Worm (Caenorhabditis elegans) whole organism, L3 larva: Measurements from ENCODE around the gene Y39A3CL.4.
A peak's percentile ranks its signal among the peaks of the same experiment; 100 is the strongest.

Experiments
- R02D3.7 ChIP-seq: fragments of 150-350 bp; optimal IDR thresholded peaks from 2 replicates; lab custom pipeline; 2014; ENCODE audit warnings: missing biosample characterization, missing genetic modification characterization
- ZK546.5 ChIP-seq: sonication (generic microtip); optimal IDR thresholded peaks from 2 replicates; lab custom pipeline; 2017; ENCODE audit warnings: missing biosample characterization, missing genetic modification characterization
- ceh-16 ChIP-seq: sonication (generic microtip); optimal IDR thresholded peaks from 2 replicates; lab custom pipeline; 2017; ENCODE audit warnings: missing biosample characterization, missing genetic modification characterization
- ceh-28 ChIP-seq: fragments of 150-350 bp; optimal IDR thresholded peaks from 2 replicates; lab custom pipeline; 2014; ENCODE audit warnings: missing biosample characterization, missing genetic modification reagents, missing genetic modification characterization
- ceh-82 ChIP-seq: fragments of 150-350 bp; optimal IDR thresholded peaks from 2 replicates; lab custom pipeline; 2014; ENCODE audit warnings: missing biosample characterization, missing genetic modification characterization
- daf-12 ChIP-seq: fragments of 150-350 bp; optimal IDR thresholded peaks from 2 replicates; lab custom pipeline; 2014; ENCODE audit warnings: missing biosample characterization, missing genetic modification reagents, missing genetic modification characterization
- egl-27 ChIP-seq: sonication (generic microtip); optimal IDR thresholded peaks from 4 replicates; lab custom pipeline; 2017; ENCODE audit warnings: missing biosample characterization, missing genetic modification reagents, missing genetic modification characterization
- elt-1 ChIP-seq: fragments of 150-350 bp; optimal IDR thresholded peaks from 2 replicates; lab custom pipeline; 2014; ENCODE audit warnings: missing biosample characterization, missing genetic modification characterization
- elt-2 ChIP-seq: sonication (generic microtip); optimal IDR thresholded peaks from 2 replicates; lab custom pipeline; 2016; ENCODE audit warnings: missing genetic modification reagents, mild to moderate bottlenecking, missing genetic modification characterization, missing compliant biosample characterization
- elt-3 ChIP-seq, 3 experiments: fragments of 150-350 bp in 1 of 3; sonication (generic microtip) in 2 of 3; optimal IDR thresholded peaks; 2 replicates in 2 of 3; 4 replicates in 1 of 3; lab custom pipeline; 2014 to 2017; ENCODE audit warnings: missing biosample characterization in 3 of 3, missing genetic modification characterization in 3 of 3
- eor-1 ChIP-seq, 2 experiments: fragments of 150-350 bp; optimal IDR thresholded peaks; 2 replicates each; lab custom pipeline; 2014 to 2018; ENCODE audit warnings: missing biosample characterization in 2 of 2, missing genetic modification characterization in 2 of 2
- fos-1 ChIP-seq: fragments of 150-350 bp; optimal IDR thresholded peaks from 2 replicates; lab custom pipeline; 2014; ENCODE audit warnings: missing biosample characterization, missing genetic modification characterization
- jun-1 ChIP-seq: fragments of 150-350 bp; optimal IDR thresholded peaks from 2 replicates; lab custom pipeline; 2014; ENCODE audit warnings: missing biosample characterization, missing genetic modification reagents, missing genetic modification characterization
- lsy-12 ChIP-seq: sonication (generic microtip); optimal IDR thresholded peaks from 2 replicates; lab custom pipeline; 2016; ENCODE audit warnings: mild to moderate bottlenecking, missing genetic modification characterization, missing compliant biosample characterization
- mdl-1 ChIP-seq: fragments of 150-350 bp; optimal IDR thresholded peaks from 2 replicates; lab custom pipeline; 2014; ENCODE audit warnings: missing biosample characterization, missing genetic modification characterization
- mml-1 ChIP-seq: fragments of 150-350 bp; sonication (generic microtip); optimal IDR thresholded peaks from 3 replicates; lab custom pipeline; 2014; ENCODE audit warnings: missing biosample characterization, missing genetic modification characterization
- nhr-11 ChIP-seq: fragments of 150-350 bp; optimal IDR thresholded peaks from 2 replicates; lab custom pipeline; 2014; ENCODE audit warnings: missing biosample characterization, missing genetic modification characterization
- nhr-23 ChIP-seq: fragments of 150-350 bp; optimal IDR thresholded peaks from 2 replicates; lab custom pipeline; 2014; ENCODE audit warnings: missing biosample characterization, missing genetic modification reagents, missing genetic modification characterization
- nhr-237 ChIP-seq: fragments of 150-350 bp; optimal IDR thresholded peaks from 2 replicates; lab custom pipeline; 2014; ENCODE audit warnings: missing biosample characterization, missing genetic modification characterization
- nhr-25 ChIP-seq: sonication (generic microtip); optimal IDR thresholded peaks from 2 replicates; lab custom pipeline; 2017; ENCODE audit warnings: missing biosample characterization, missing genetic modification characterization
- nhr-67 ChIP-seq: fragments of 150-350 bp; optimal IDR thresholded peaks from 2 replicates; lab custom pipeline; 2014; ENCODE audit warnings: missing biosample characterization, missing genetic modification characterization
- pha-4 ChIP-seq: fragments of 150-350 bp; optimal IDR thresholded peaks from 2 replicates; lab custom pipeline; 2014; ENCODE audit warnings: missing biosample characterization, missing genetic modification reagents, missing genetic modification characterization
- sea-2 ChIP-seq: fragments of 150-350 bp; sonication (generic microtip); optimal IDR thresholded peaks from 4 replicates; lab custom pipeline; 2014; ENCODE audit warnings: missing biosample characterization, missing genetic modification reagents, missing genetic modification characterization
- skn-1 ChIP-seq: fragments of 150-350 bp; optimal IDR thresholded peaks from 2 replicates; lab custom pipeline; 2014; ENCODE audit warnings: missing biosample characterization, missing genetic modification characterization
- unc-62 ChIP-seq: fragments of 150-350 bp; sonication (generic microtip); optimal IDR thresholded peaks from 4 replicates; lab custom pipeline; 2014; ENCODE audit warnings: missing biosample characterization, missing genetic modification reagents, missing genetic modification characterization
- ztf-11 ChIP-seq: fragments of 150-350 bp; optimal IDR thresholded peaks from 2 replicates; lab custom pipeline; 2014; ENCODE audit warnings: missing biosample characterization, missing genetic modification characterization
- ztf-4 ChIP-seq: fragments of 150-350 bp; optimal IDR thresholded peaks from 2 replicates; lab custom pipeline; 2014; ENCODE audit warnings: missing biosample characterization, missing genetic modification characterization

The Y39A3CL.4 gene

DNA sequence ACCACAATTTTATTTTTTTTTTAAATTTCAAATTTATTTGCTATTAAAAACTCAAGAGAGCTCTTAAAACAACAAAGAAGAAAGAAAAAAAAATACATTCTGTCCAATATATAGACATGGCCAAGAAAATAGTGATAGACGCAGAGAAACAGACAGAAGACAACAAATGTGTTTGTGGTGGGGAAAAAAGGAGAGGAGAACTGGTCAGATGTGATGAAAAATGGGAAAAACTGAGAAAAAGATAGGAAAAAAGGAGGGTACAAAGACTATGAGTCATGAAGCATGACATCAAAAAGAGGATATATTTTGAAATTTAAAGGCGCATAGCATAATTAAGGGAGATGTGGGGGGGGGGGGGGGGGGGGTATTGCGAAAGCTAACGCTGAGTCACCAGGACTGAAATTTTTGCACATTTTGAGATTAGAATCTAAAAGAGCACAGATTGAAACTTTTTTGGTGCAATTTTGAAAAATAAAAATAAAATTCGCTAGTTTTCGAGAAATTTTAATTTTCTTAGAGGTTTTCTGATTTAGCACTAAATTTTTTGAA, 41.3 kb upstream of the Y39A3CL.4 start (continued):
- TF ChIP-seq nhr-11 (tag; lab: Kevin White, UChicago) (no peak), ZK546.5 (tag; lab: Kevin White, UChicago) (no peak), nhr-237 (tag; lab: Kevin White, UChicago) (no peak), unc-62 (GFP tag; lab: Kevin White, UChicago) (no peak)

DNA sequence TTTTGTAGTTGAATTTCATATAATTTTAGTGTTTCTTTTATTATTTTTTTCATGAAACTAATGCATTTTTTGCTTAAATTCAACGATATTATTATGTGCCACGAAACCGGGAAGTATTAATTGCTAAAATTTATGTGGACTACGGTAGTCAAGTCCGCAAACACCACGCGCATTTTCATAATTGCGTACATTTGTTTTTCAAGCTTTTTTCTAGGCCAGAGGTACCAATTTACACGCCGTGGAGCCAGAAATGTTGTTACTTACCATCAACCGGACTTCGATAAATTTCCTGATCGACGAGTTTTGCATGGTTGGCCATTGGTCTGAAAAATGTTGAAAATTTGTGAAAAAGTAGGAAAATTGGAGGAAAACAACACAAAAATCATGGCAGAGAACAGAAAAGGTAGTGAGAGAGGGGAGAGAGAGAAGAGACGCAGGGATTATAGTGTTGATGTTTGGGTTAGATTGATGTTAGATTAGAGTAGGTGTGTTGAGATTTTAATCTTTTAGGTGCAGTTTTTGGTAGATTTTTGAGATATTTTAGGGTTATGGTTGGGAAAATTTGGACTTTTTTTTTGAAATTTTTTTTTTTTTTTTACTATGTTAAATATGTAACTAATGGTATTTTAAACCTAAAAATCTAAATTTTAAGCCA, 40.3 kb upstream of the Y39A3CL.4 start, which contains the start of gene clp-4:
TSS of gene clp-4 (minus strand) at position 323 of the 655 bp plus-strand sequence.
- TF ChIP-seq nhr-23 (peak; percentile 33), mml-1 (tag; lab: Kevin White, UChicago) (no peak), nhr-25 (tag; lab: Kevin White, UChicago) (peak; percentile 8), ceh-28 (tag; lab: Kevin White, UChicago) (no peak), jun-1 (tag; lab: Kevin White, UChicago) (no peak), egl-27 (tag; lab: Kevin White, UChicago) (no peak), ztf-4 (tag; lab: Kevin White, UChicago) (no peak), elt-1 (tag; lab: Kevin White, UChicago) (peak; percentile 97), skn-1 (tag; lab: Kevin White, UChicago) (no peak)

DNA sequence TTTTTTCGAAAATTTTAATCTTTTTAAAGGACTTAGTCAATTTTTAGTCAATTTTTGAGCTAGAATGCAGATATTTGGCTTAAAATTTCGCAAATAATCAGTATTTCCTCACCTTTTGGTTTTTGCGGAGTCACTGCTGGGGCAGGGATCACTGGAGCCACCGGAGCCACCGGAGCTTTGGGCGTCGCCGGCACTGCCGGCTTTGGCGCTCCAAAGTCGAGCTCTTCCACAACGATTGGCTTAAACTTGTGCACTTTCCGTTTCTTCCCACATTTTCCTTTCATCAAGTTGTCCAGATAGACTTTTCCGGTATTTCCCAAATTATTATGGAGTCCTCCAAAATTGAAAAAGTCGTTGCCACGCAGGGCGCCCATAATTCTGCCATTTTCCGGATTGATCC, 36.4 kb upstream of the Y39A3CL.4 start:
- TF ChIP-seq eor-1 (tag; optimal IDR thresholded peaks at IDR 0.05; lab: Kevin White, UChicago): no peak
- no peak for TF ChIP-seq ceh-16 (tag; lab: Kevin White, UChicago)
- TF ChIP-seq mdl-1: no peak

- TF ChIP-seq ceh-28 (tag; lab: Kevin White, UChicago): peak; percentile 100
Measured at ce11 chrIII:1807297-1807935, 29.5 kb upstream of the Y39A3CL.4 start.

- TF ChIP-seq elt-2 (tag; lab: Kevin White, UChicago) (no peak), ceh-28 (tag; lab: Kevin White, UChicago) (peak; percentile 92)
Measured at ce11 chrIII:1806183-1806798, 28.4 kb upstream of the Y39A3CL.4 start.

DNA sequence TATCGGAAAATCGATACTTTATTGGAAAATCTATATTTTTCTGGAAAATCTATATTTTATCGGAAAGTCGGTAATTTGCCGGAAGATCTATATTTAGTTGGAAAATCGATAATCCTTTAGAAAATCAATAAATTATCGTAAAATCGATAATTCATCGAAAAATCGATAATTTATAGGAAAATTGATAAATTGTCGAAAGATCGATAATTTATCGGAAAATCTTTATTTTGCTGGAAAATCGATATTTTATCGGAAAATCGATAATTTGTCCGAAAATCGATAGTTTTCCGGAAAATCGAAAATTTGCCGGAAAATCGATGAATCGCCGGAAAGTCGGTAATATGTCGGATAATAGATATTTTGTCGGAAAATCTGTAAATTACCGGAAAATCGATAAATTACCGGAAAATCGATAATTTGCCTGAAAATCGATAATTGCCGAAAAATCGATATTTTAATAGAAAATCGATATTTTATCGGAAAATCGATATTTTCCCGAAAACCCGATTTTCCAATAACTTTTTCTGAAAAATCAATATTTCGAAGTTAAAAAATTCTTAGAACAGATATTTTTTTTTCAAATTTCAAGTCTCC, 27.6 kb upstream of the Y39A3CL.4 start:
- no peak for TF ChIP-seq ceh-82
- TF ChIP-seq unc-62 (GFP tag; lab: Kevin White, UChicago): no peak
- peak; percentile 99 for TF ChIP-seq ceh-28 (tag; lab: Kevin White, UChicago)
- no peak for TF ChIP-seq nhr-237 (tag; lab: Kevin White, UChicago)
- TF ChIP-seq sea-2: no peak

- TF ChIP-seq pha-4 (no peak), elt-2 (tag; lab: Kevin White, UChicago) (no peak), daf-12 (no peak), sea-2 (no peak), R02D3.7 (no peak)
Measured at ce11 chrIII:1804477-1804876, 26.6 kb upstream of the Y39A3CL.4 start.

- TF ChIP-seq elt-3 (tag; optimal IDR thresholded peaks at IDR 0.05; lab: Kevin White, UChicago) (no peak), ceh-16 (tag; lab: Kevin White, UChicago) (no peak), R02D3.7 (no peak), ztf-11 (tag; lab: Kevin White, UChicago) (no peak), sea-2 (no peak), lsy-12 (no peak), nhr-67 (tag; lab: Kevin White, UChicago) (no peak), ceh-28 (tag; lab: Kevin White, UChicago) (no peak), daf-12 (no peak), mml-1 (tag; lab: Kevin White, UChicago) (no peak), skn-1 (tag; lab: Kevin White, UChicago) (no peak), elt-2 (tag; lab: Kevin White, UChicago) (no peak), fos-1 (tag; lab: Kevin White, UChicago) (no peak)
- TF ChIP-seq, all 47 proteins: peak for 0
Measured at ce11 chrIII:1803000-1803399, 25.1 kb upstream of the Y39A3CL.4 start.
